Fruit fly (Drosophila melanogaster): ENCODE results near the gene Rack1.
A peak's percentile ranks its signal among the peaks of the same experiment; 100 is the strongest.
"Not testable (repeated sequence)": the region's sequence is repeated elsewhere in the genome, so short reads cannot be mapped to it uniquely, and the experiment has no call there.

DNA sequence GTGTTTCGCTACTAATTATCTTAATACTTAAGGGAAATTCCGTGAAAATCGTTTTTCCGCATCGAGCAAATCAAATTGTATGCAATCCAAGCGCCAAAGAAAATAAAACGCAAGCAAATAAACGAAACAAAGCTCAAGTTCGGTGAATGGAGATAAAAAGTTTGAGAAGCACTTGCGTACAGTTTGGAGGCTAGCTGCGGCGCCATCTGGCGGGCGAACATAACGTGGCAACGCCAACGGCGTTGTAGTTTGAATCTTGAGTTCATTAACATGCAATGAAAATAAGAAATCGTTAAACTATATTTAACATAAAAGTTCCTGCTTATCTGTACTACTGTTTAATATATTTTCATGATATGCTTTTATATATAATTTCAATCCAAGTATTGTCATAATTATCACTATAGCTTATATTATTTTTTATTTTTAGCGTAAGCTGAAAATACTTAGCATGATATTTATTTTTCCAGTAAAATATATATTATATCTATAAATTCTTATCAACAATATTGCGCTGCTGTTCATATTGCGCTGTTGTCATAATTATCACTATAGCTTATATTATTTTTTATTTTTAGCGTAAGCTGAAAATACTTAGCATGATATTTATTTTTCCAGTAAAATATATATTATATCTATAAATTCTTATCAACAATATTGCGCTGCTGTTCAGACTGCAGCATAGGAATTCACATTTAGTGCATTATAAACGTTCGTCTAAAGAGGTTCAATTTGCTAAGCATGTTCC lies 29.4 kb upstream of the Rack1 start, which contains the start of gene lectin-28C:
- TF ChIP-seq EcR (GFP tag; optimal IDR thresholded peaks at IDR 0.05) = peak; percentile 71 to 86
- TF ChIP-seq psq (optimal IDR thresholded peaks at IDR 0.05); CG8478 (optimal IDR thresholded peaks at IDR 0.05); usp (GFP tag; optimal IDR thresholded peaks at IDR 0.05); Dll (optimal IDR thresholded peaks at IDR 0.05); pan (optimal IDR thresholded peaks at IDR 0.05): not testable (repeated sequence)

Data from whole organism.